Fruit fly (Drosophila melanogaster): ENCODE data around the gene CG13998.

The CG13998 gene

DNA sequence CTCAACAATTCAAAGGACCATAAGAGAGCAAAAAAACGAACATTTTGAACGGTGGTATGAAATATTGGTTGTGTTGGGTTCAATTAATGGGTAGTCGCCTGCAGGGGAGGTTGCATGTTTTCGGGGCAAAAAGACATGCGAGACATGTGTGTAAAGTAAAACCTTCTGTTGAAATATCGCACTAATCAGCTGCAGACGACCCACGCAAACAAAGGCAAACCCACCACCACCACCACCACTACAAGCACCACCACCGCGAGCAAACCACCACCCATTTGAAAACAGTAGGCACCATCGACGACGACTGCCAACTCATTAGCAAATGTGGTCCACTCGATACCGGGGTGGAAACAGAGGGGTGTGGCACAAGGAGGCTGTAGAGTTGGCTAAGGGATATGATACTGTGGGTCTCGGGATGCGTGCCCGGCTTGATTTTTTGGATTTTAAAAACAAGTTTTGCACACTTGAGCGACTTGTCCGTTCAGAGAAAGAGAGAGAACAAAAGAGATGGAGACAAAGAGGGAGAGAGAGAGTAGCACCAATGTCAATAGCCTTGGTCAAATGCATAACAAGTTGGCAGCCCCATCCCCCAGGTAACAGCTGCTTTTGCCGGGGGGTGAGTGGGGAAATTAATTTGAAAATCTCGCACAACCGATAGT, 20.6 kb upstream of the CG13998 start (continued):
- TF ChIP-seq CG34224 (GFP tag; IDR thresholded peaks at IDR 0.05; ENCODE audit: partially characterized antibody): no peak
- no peak for TF ChIP-seq jigr1 (GFP tag; IDR thresholded peaks at IDR 0.05)
- no peak for TF ChIP-seq fd102C (GFP tag; optimal IDR thresholded peaks at IDR 0.05)
- TF ChIP-seq knrl (GFP tag; IDR thresholded peaks at IDR 0.05; ENCODE audit: partially characterized antibody): no peak
- no peak for TF ChIP-seq Opbp (GFP tag; IDR thresholded peaks at IDR 0.05; ENCODE audit: partially characterized antibody)
- TF ChIP-seq crp (GFP tag; optimal IDR thresholded peaks at IDR 0.05): peak in 1 of 2 experiments; percentile 75
- no peak for TF ChIP-seq Oaz (GFP tag; IDR thresholded peaks at IDR 0.05)
- peak; percentile 98 for TF ChIP-seq trem (tag; optimal IDR thresholded peaks at IDR 0.05)
- no peak for TF ChIP-seq esg (GFP tag; conservative IDR thresholded peaks at IDR 0.05)
- TF ChIP-seq CG2712 (tag; optimal IDR thresholded peaks at IDR 0.05): peak; percentile 10
- peak; percentile 97 for TF ChIP-seq pros (GFP tag; optimal IDR thresholded peaks at IDR 0.05)
- TF ChIP-seq caup (GFP tag; optimal IDR thresholded peaks at IDR 0.05; ENCODE audit: severe bottlenecking): no peak
- no peak for TF ChIP-seq GATAe (GFP tag; conservative IDR thresholded peaks at IDR 0.05)
- TF ChIP-seq CG43689 (GFP tag; IDR thresholded peaks at IDR 0.05): no peak
- TF ChIP-seq phol (tag; optimal IDR thresholded peaks at IDR 0.05): no peak
- TF ChIP-seq ara (GFP tag; IDR thresholded peaks at IDR 0.05): no peak
- no peak for TF ChIP-seq lmd (GFP tag; IDR thresholded peaks at IDR 0.05)
- no peak for TF ChIP-seq CG14014 (GFP tag; IDR thresholded peaks at IDR 0.05)
- peak; percentile 1 for TF ChIP-seq Dek (tag; optimal IDR thresholded peaks at IDR 0.05)
- TF ChIP-seq CG12659 (GFP tag; optimal IDR thresholded peaks at IDR 0.05): peak; percentile 22
- TF ChIP-seq CG6765 (GFP tag; optimal IDR thresholded peaks at IDR 0.05): peak; percentile 58
- peak; percentile 22 for TF ChIP-seq Sry-δ (GFP tag; optimal IDR thresholded peaks at IDR 0.05)
- no peak for TF ChIP-seq CG7556 (GFP tag; optimal IDR thresholded peaks at IDR 0.05)
- TF ChIP-seq lbe (GFP tag; optimal IDR thresholded peaks at IDR 0.05): peak; percentile 19
- peak; percentile 79 for TF ChIP-seq twi (tag; optimal IDR thresholded peaks at IDR 0.05)
- no peak for TF ChIP-seq CG16863 (GFP tag; optimal IDR thresholded peaks at IDR 0.05)
- TF ChIP-seq bowl (GFP tag; IDR thresholded peaks at IDR 0.05): no peak
- no peak for TF ChIP-seq hb (GFP tag; IDR thresholded peaks at IDR 0.05; ENCODE audit: partially characterized antibody)
- no peak for TF ChIP-seq C15 (GFP tag; IDR thresholded peaks at IDR 0.05)
- no peak for TF ChIP-seq Hand (GFP tag; optimal IDR thresholded peaks at IDR 0.05)
- TF ChIP-seq sug (tag; optimal IDR thresholded peaks at IDR 0.05): peak; percentile 60
- no peak for TF ChIP-seq CG12104 (GFP tag; optimal IDR thresholded peaks at IDR 0.05)
- no peak for TF ChIP-seq zfh1 (GFP tag; IDR thresholded peaks at IDR 0.05)
- no peak for TF ChIP-seq slp2 (GFP tag; optimal IDR thresholded peaks at IDR 0.05)
- no peak for TF ChIP-seq CG6254 (GFP tag; optimal IDR thresholded peaks at IDR 0.05)
- no peak for TF ChIP-seq nerfin-1 (tag; optimal IDR thresholded peaks at IDR 0.05)
- TF ChIP-seq dan (GFP tag; IDR thresholded peaks at IDR 0.05): no peak
- TF ChIP-seq bab2 (GFP tag; optimal IDR thresholded peaks at IDR 0.05): peak; percentile 14
- TF ChIP-seq CG30431 (GFP tag; optimal IDR thresholded peaks at IDR 0.05): no peak
- TF ChIP-seq CG17361 (GFP tag; IDR thresholded peaks at IDR 0.05): no peak
- TF ChIP-seq so (GFP tag; IDR thresholded peaks at IDR 0.05): no peak
- peak; percentile 91 for TF ChIP-seq kni (GFP tag; optimal IDR thresholded peaks at IDR 0.05)
- no peak for TF ChIP-seq cato (GFP tag; optimal IDR thresholded peaks at IDR 0.05; ENCODE audit: borderline replicate concordance)
- TF ChIP-seq Dfd (GFP tag; optimal IDR thresholded peaks at IDR 0.05): no peak
- TF ChIP-seq trh (GFP tag; optimal IDR thresholded peaks at IDR 0.05): no peak
- no peak for TF ChIP-seq Hsf (GFP tag; optimal IDR thresholded peaks at IDR 0.05)
- peak; percentile 2 for TF ChIP-seq CG11504 (tag; optimal IDR thresholded peaks at IDR 0.05)
- peak; percentile 18 for TF ChIP-seq CG13894 (tag; optimal IDR thresholded peaks at IDR 0.05)
- TF ChIP-seq Eip74EF (GFP tag; optimal IDR thresholded peaks at IDR 0.05): no peak

All from whole organism, embryonic.